Worm (Caenorhabditis elegans): ENCODE data around the gene F52D10.4.
A peak's percentile ranks its signal among the peaks of the same experiment; 100 is the strongest.

Gene F52D10.4

DNA sequence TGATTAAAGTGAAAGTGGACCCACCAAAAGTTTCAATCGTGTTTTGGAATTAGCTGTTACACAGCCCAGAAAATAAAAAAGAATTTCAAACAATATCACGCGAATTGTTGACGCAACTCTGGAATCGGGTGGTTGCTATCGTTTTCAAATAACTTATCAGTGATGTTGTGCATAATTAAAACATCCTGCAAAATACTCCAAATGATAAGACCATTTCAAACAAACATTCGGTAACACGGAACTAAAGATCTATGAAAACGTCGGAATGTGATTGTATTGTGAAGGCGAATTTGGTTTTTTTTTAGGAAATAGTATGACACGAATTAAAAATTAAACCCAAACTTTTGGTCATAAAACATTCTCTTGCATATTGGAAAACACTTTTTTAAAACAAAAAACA lies 11.3 kb downstream of the F52D10.4 start, which contains the start of gene spp-30:
Gene spp-30 (minus strand): TSS at position 101 of the 400 bp plus-strand sequence.
- TF ChIP-seq ceh-28 (tag; optimal IDR thresholded peaks at IDR 0.05) (no peak), tbx-2 (tag; optimal IDR thresholded peaks at IDR 0.05) (no peak), ceh-16 (tag; optimal IDR thresholded peaks at IDR 0.05) (no peak), ceh-9 (tag; optimal IDR thresholded peaks at IDR 0.05) (no peak), pha-4 (tag; optimal IDR thresholded peaks at IDR 0.05) (no peak), mdl-1 (tag; optimal IDR thresholded peaks at IDR 0.05) (no peak), nfya-1 (tag; optimal IDR thresholded peaks at IDR 0.05; ENCODE audit: insufficient read depth) (no peak), skn-1 (tag; optimal IDR thresholded peaks at IDR 0.05) (no peak)

DNA sequence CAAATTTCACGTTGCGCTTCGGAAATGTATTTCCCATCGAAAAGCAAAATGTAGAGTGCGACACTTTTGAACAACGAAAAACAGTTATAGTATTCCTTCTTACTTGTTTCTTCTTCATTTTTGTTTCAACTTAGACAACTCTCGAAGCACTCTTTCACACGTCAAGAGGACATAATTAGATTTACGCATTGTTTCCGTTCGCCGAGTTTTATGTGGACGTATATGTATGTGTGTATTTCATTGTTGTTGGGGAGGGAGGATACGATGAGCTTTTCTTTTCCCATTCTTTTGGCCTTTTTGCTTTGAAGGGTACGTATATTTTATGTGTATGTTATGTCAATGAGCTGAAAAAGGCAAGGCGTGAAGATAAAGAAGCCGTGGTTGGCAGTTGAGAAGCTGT lies 13.2 kb downstream of the F52D10.4 start:
- TF ChIP-seq ceh-28 (tag; optimal IDR thresholded peaks at IDR 0.05): no peak
- TF ChIP-seq fkh-10 (GFP tag; optimal IDR thresholded peaks at IDR 0.05): peak; percentile 43
- no peak for TF ChIP-seq fos-1 (tag; optimal IDR thresholded peaks at IDR 0.05)
- TF ChIP-seq nhr-12 (tag; optimal IDR thresholded peaks at IDR 0.05): no peak
- TF ChIP-seq pha-4 (tag; optimal IDR thresholded peaks at IDR 0.05): no peak

- no peak for TF ChIP-seq ztf-4 (tag; optimal IDR thresholded peaks at IDR 0.05)
- TF ChIP-seq sea-2 (GFP tag; optimal IDR thresholded peaks at IDR 0.05): no peak
- no peak for TF ChIP-seq nhr-25 (tag; optimal IDR thresholded peaks at IDR 0.05)
- TF ChIP-seq nfya-1 (tag; optimal IDR thresholded peaks at IDR 0.05; ENCODE audit: insufficient read depth): no peak
- TF ChIP-seq elt-3 (tag; optimal IDR thresholded peaks at IDR 0.05): no peak
- TF ChIP-seq pqm-1 (tag; optimal IDR thresholded peaks at IDR 0.05): no peak
Observed at ce11 chrX:11632107-11632506, 14.8 kb downstream of the F52D10.4 start, which contains the start of gene sto-6. Gene sto-6, plus strand, starts transcription at chrX:11632407.

ce11 chrX:11633278-11633677 lies 16.0 kb downstream of the F52D10.4 start:
- TF ChIP-seq fkh-10 (GFP tag; optimal IDR thresholded peaks at IDR 0.05) (peak; percentile 51), nhr-28 (tag; optimal IDR thresholded peaks at IDR 0.05) (no peak), nfya-1 (tag; optimal IDR thresholded peaks at IDR 0.05; ENCODE audit: insufficient read depth) (no peak)

- no peak for TF ChIP-seq egl-5 (tag; optimal IDR thresholded peaks at IDR 0.05)
- no peak for TF ChIP-seq tbx-2 (tag; optimal IDR thresholded peaks at IDR 0.05)
- no peak for TF ChIP-seq elt-1 (tag; optimal IDR thresholded peaks at IDR 0.05)
- no peak for TF ChIP-seq fkh-10 (GFP tag; optimal IDR thresholded peaks at IDR 0.05)
- TF ChIP-seq nhr-67 (tag; optimal IDR thresholded peaks at IDR 0.05): no peak
- TF ChIP-seq nhr-76 (tag; optimal IDR thresholded peaks at IDR 0.05): no peak
- no peak for TF ChIP-seq ceh-9 (tag; optimal IDR thresholded peaks at IDR 0.05)
- TF ChIP-seq R02D3.7 (tag; optimal IDR thresholded peaks at IDR 0.05): no peak
- no peak for TF ChIP-seq nhr-25 (tag; optimal IDR thresholded peaks at IDR 0.05)
- no peak for TF ChIP-seq nhr-28 (tag; optimal IDR thresholded peaks at IDR 0.05)
- no peak for TF ChIP-seq ceh-28 (tag; optimal IDR thresholded peaks at IDR 0.05)
- no peak for TF ChIP-seq nhr-237 (tag; optimal IDR thresholded peaks at IDR 0.05)
- TF ChIP-seq nhr-77 (tag; optimal IDR thresholded peaks at IDR 0.05): no peak
- no peak for TF ChIP-seq fkh-2 (tag; optimal IDR thresholded peaks at IDR 0.05)
- TF ChIP-seq pqm-1 (tag; optimal IDR thresholded peaks at IDR 0.05): no peak
Observed at ce11 chrX:11637721-11638120, 20.5 kb downstream of the F52D10.4 start.

ce11 chrX:11638987-11639386 lies 21.7 kb downstream of the F52D10.4 start:
- TF ChIP-seq R02D3.7 (tag; optimal IDR thresholded peaks at IDR 0.05) (no peak), ceh-82 (tag; optimal IDR thresholded peaks at IDR 0.05) (no peak), eor-1 (tag; optimal IDR thresholded peaks at IDR 0.05) (no peak), snpc-4 (tag; optimal IDR thresholded peaks at IDR 0.05) (no peak), fos-1 (tag; optimal IDR thresholded peaks at IDR 0.05) (no peak), skn-1 (tag; optimal IDR thresholded peaks at IDR 0.05) (no peak), nhr-77 (tag; optimal IDR thresholded peaks at IDR 0.05) (no peak), aly-2 (tag; optimal IDR thresholded peaks at IDR 0.05) (no peak), elt-2 (tag; optimal IDR thresholded peaks at IDR 0.05) (no peak)

DNA sequence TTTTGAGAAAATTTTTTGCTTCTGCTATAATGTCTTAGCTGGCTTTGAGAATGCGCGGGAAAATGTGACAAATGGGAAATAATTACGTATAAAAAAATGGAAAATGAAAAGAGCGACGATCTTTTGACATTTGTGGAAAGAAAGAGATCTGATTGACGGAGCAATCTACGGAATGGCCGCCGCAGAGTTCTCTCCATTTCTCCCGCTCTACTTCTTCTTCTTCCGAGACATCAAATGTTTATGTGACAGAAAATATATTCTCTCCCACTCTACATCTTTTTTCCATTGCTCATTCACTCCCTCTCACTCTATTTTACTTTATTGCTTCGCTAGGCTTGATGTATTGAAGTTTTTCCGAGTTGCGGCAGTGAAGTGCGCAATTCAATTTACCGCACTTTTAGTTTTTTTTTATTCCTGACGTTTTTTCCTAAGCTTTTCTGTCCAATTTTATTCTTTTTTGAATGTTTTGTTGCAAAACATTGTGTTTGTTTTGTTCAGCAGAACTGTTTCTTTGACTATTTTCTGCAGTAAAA lies 23.3 kb downstream of the F52D10.4 start:
- TF ChIP-seq fkh-10 (GFP tag; optimal IDR thresholded peaks at IDR 0.05) (peak; percentile 69), ceh-28 (tag; optimal IDR thresholded peaks at IDR 0.05) (no peak), R02D3.7 (tag; optimal IDR thresholded peaks at IDR 0.05) (no peak), daf-12 (tag; optimal IDR thresholded peaks at IDR 0.05) (no peak), ztf-4 (tag; optimal IDR thresholded peaks at IDR 0.05) (no peak), hmg-11 (tag; optimal IDR thresholded peaks at IDR 0.05) (no peak), lin-39 (tag; optimal IDR thresholded peaks at IDR 0.05) (peak; percentile 47), nhr-28 (tag; optimal IDR thresholded peaks at IDR 0.05) (no peak), nhr-12 (tag; optimal IDR thresholded peaks at IDR 0.05) (no peak), nfya-1 (tag; optimal IDR thresholded peaks at IDR 0.05; ENCODE audit: insufficient read depth) (peak; percentile 17), unc-62 (GFP tag; optimal IDR thresholded peaks at IDR 0.05) (peak; percentile 23), tbx-2 (tag; optimal IDR thresholded peaks at IDR 0.05) (no peak), nhr-43 (tag; optimal IDR thresholded peaks at IDR 0.05; ENCODE audit: poor library complexity, severe bottlenecking) (no peak), skn-1 (tag; optimal IDR thresholded peaks at IDR 0.05) (no peak), nhr-77 (tag; optimal IDR thresholded peaks at IDR 0.05) (no peak)

Measured in whole organism, L3 larva.